Fruit fly (Drosophila melanogaster): ENCODE data around the gene Snx21.

DNA sequence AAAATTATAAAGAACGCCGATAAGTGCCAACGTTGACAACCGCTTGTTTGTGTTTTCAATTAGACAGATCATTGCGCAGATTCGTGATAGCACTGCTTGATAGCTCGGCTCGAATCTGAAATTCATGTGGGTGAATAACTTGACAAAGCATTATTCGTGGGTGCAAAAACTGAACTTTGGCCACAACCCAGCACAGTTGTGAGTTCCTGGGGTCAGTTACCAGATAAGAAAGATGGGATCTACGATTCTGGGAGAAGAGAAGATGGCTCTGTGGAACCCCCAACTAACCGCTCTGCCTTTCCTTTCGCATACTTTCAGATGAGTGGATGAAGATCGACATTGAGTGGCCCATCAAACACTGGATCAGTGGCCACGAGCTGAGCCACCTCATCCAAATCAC is 45.4 kb upstream of the Snx21 start:
- no peak for TF ChIP-seq Myc (optimal IDR thresholded peaks at IDR 0.05)
- no peak for TF ChIP-seq ttk (optimal IDR thresholded peaks at IDR 0.05)
